Worm (Caenorhabditis elegans) whole organism, mixed stage, embryonic: ENCODE results near the gene Y75D11A.6.

Experiments used
- bed-3 ChIP-seq: fragments of 200-800 bp; sonication (Bioruptor generic); optimal IDR thresholded peaks from 3 replicates; lab custom pipeline; 2018; ENCODE audit warnings: mild to moderate bottlenecking, missing genetic modification characterization, moderate library complexity, missing compliant biosample characterization
- ceh-83 ChIP-seq: fragments of 200-800 bp; sonication (Bioruptor generic); optimal IDR thresholded peaks from 2 replicates; lab custom pipeline; 2018; ENCODE audit warnings: mild to moderate bottlenecking, missing genetic modification characterization, missing compliant biosample characterization
- ces-1 ChIP-seq: fragments of 150-350 bp; optimal IDR thresholded peaks from 2 replicates; lab custom pipeline; 2014; ENCODE audit warnings: missing biosample characterization, missing genetic modification reagents, missing genetic modification characterization
- cnd-1 ChIP-seq: fragments of 200-800 bp; sonication (Bioruptor generic); optimal IDR thresholded peaks from 2 replicates; lab custom pipeline; 2018; ENCODE audit warnings: mild to moderate bottlenecking, missing genetic modification characterization, missing compliant biosample characterization
- flh-1 ChIP-seq: fragments of 200-800 bp; sonication (Bioruptor generic); optimal IDR thresholded peaks from 2 replicates; lab custom pipeline; 2018; ENCODE audit warnings: mild to moderate bottlenecking, missing genetic modification characterization, moderate library complexity, missing compliant biosample characterization
- ham-2 ChIP-seq: fragments of 200-800 bp; sonication (Bioruptor generic); optimal IDR thresholded peaks from 2 replicates; lab custom pipeline; 2018; ENCODE audit warnings: mild to moderate bottlenecking, missing genetic modification characterization, missing compliant biosample characterization
- hlh-1 ChIP-seq: fragments of 150-350 bp; optimal IDR thresholded peaks from 2 replicates; lab custom pipeline; 2014; ENCODE audit warnings: missing biosample characterization, missing genetic modification reagents, missing genetic modification characterization
- lin-13 ChIP-seq: fragments of 150-350 bp; optimal IDR thresholded peaks from 2 replicates; lab custom pipeline; 2014; ENCODE audit warnings: missing biosample characterization, missing genetic modification characterization
- mab-5 ChIP-seq: fragments of 150-350 bp; optimal IDR thresholded peaks from 2 replicates; lab custom pipeline; 2014; ENCODE audit warnings: missing biosample characterization, missing genetic modification characterization
- mls-2 ChIP-seq: sonication (generic microtip); optimal IDR thresholded peaks from 2 replicates; lab custom pipeline; 2016; ENCODE audit warnings: mild to moderate bottlenecking, missing genetic modification characterization, moderate library complexity, missing compliant biosample characterization
- nhr-76 ChIP-seq: sonication (generic microtip); optimal IDR thresholded peaks from 2 replicates; lab custom pipeline; 2017; ENCODE audit warnings: missing biosample characterization, missing genetic modification characterization
- pha-4 ChIP-seq: fragments of 150-350 bp; optimal IDR thresholded peaks from 2 replicates; lab custom pipeline; 2018; ENCODE audit warnings: missing biosample characterization, missing genetic modification reagents, missing genetic modification characterization
- unc-120 ChIP-seq: sonication (generic microtip); optimal IDR thresholded peaks from 2 replicates; lab custom pipeline; 2017; ENCODE audit warnings: missing genetic modification characterization, missing compliant biosample characterization; ENCODE audit not compliant: poor library complexity, severe bottlenecking
- unc-39 ChIP-seq: fragments of 150-350 bp; optimal IDR thresholded peaks from 2 replicates; lab custom pipeline; 2014; ENCODE audit warnings: missing biosample characterization, missing genetic modification characterization
- zip-8 ChIP-seq: fragments of 150-350 bp; optimal IDR thresholded peaks from 2 replicates; lab custom pipeline; 2014; ENCODE audit warnings: missing biosample characterization, missing genetic modification characterization

Y75D11A.6 gene

DNA sequence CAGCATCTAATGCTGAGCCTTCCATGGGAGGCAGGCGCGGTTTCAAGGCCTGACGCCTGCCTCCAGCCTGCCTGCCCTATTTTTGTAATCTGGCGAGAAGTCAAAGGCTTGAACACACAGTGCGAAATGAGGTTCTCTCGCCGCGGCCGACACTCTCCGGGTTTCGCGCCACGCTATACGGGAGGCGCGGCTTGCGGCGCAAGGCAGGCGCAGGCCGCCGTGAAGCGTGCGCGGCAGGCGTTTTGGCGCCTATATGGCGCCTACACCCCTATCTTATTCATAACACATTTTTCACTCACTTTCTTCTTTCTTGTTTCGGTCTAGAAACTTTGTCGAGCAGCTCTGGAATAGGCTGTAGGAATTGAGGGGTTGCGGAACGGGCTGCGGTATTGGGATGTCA lies 45.3 kb downstream of the Y75D11A.6 start:
- TF ChIP-seq unc-39 (tag; lab: Kevin White, UChicago) (no peak), hlh-1 (tag; lab: Kevin White, UChicago) (no peak), flh-1 (GFP tag; lab: Kevin White, UChicago) (no peak), mab-5 (tag; lab: Kevin White, UChicago) (no peak), lin-13 (tag; lab: Kevin White, UChicago) (no peak), unc-120 (tag; lab: Kevin White, UChicago) (no peak)
- TF ChIP-seq, all 35 proteins: peak for 0

DNA sequence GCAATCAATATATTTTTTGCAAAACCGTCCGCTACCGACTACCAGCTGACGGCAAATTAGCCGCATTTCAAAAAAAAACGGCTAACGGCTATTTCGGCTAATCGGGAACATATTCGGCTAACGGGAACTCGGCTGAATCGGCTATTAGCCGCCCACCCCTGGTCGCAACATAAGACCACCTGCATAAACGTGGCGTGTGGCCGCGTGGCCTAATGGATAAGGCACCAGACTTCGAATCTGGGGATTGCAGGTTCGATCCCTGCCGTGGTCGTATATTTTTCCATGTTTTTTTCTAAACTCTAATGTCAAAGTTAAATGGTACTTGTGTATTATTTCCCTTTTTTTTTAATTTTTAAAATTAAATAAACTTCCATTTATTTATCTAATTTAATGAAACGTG lies 49.9 kb downstream of the Y75D11A.6 start:
- TF ChIP-seq pha-4 (tag; lab: Kevin White, UChicago) (no peak), zip-8 (tag; lab: Kevin White, UChicago) (no peak), ceh-83 (GFP tag; lab: Kevin White, UChicago) (no peak), bed-3 (no peak), mab-5 (tag; lab: Kevin White, UChicago) (no peak), mls-2 (tag; lab: Kevin White, UChicago) (no peak), nhr-76 (tag; lab: Kevin White, UChicago) (no peak), lin-13 (tag; lab: Kevin White, UChicago) (no peak), cnd-1 (no peak), ces-1 (GFP tag; lab: Kevin White, UChicago) (no peak), ham-2 (GFP tag; lab: Kevin White, UChicago) (no peak)
